Worm (Caenorhabditis elegans) whole organism, late embryonic: ENCODE data around the gene T26E4.3.

ENCODE experiments used
- C38D4.7 ChIP-seq: fragments of 200-800 bp; sonication (Bioruptor generic); optimal IDR thresholded peaks from 2 replicates; lab custom pipeline; 2018; ENCODE audit warnings: mild to moderate bottlenecking, missing genetic modification characterization, moderate library complexity, missing compliant biosample characterization
- Y22D7AL.16 ChIP-seq: sonication (generic microtip); optimal IDR thresholded peaks from 2 replicates; lab custom pipeline; 2016; ENCODE audit warnings: missing genetic modification characterization, missing compliant biosample characterization
- eyg-1 ChIP-seq: sonication (generic microtip); optimal IDR thresholded peaks from 2 replicates; lab custom pipeline; 2016; ENCODE audit warnings: missing genotype, missing genetic modification characterization, missing compliant biosample characterization
- fkh-10 ChIP-seq: fragments of 150-350 bp; optimal IDR thresholded peaks from 2 replicates; lab custom pipeline; 2014; ENCODE audit warnings: missing biosample characterization, missing genetic modification reagents, missing genetic modification characterization
- madf-2 ChIP-seq: sonication (generic microtip); optimal IDR thresholded peaks from 2 replicates; lab custom pipeline; 2017; ENCODE audit warnings: missing genetic modification characterization, missing compliant biosample characterization
- nhr-11 ChIP-seq: fragments of 150-350 bp; optimal IDR thresholded peaks from 2 replicates; lab custom pipeline; 2014; ENCODE audit warnings: missing biosample characterization, missing genetic modification characterization
- pros-1 ChIP-seq: fragments of 150-350 bp; optimal IDR thresholded peaks from 2 replicates; lab custom pipeline; 2014; ENCODE audit warnings: missing biosample characterization, missing genetic modification reagents, missing genetic modification characterization
- tbx-7 ChIP-seq: sonication (generic microtip); optimal IDR thresholded peaks from 2 replicates; lab custom pipeline; 2016; ENCODE audit warnings: missing genotype, missing genetic modification characterization, missing compliant biosample characterization
- ztf-16 ChIP-seq: sonication (generic microtip); optimal IDR thresholded peaks from 2 replicates; lab custom pipeline; 2017; ENCODE audit warnings: missing genetic modification characterization, missing compliant biosample characterization

DNA sequence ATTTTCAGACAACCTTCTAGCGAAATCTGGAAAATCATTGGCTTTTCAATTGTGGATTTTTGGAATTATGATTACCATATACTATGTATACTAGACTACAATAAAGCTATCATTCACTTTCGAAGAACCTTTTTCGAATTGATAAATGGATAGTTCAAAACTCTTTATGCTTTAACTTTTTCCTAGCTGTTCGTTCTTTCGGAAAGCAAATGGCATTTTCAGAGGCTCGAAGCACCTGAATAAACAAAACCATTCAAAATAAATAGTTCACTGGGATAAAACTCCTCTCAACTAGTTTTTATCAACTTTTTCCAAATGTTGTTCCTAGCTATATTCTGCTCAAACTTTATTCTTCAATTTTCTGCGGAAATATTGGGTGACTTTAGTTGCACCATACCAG, 1.5 kb upstream of the T26E4.3 start, which contains the start of gene T26E4.2:
- no peak for TF ChIP-seq eyg-1 (tag; lab: Kevin White, UChicago)
- no peak for TF ChIP-seq ztf-16 (tag; lab: Kevin White, UChicago)
- TF ChIP-seq pros-1 (tag; lab: Kevin White, UChicago): no peak
- TF ChIP-seq Y22D7AL.16: no peak
- no peak for TF ChIP-seq fkh-10 (GFP tag; lab: Kevin White, UChicago)
- TF ChIP-seq tbx-7 (tag; lab: Kevin White, UChicago): no peak
- no peak for TF ChIP-seq C38D4.7 (GFP tag; lab: Kevin White, UChicago)
- no peak for TF ChIP-seq nhr-11
- no peak for TF ChIP-seq madf-2
